Fruit fly (Drosophila melanogaster) ovary, adult (tissue): ENCODE measurements around the gene CG6420.

Source experiments
- CG17801 ChIP-seq: fragments of 200-800 bp; optimal IDR thresholded peaks from 2 replicates; lab custom pipeline; 2019; ENCODE audit warnings: missing biosample characterization, mild to moderate bottlenecking, missing genetic modification characterization, moderate library complexity; ENCODE audit not compliant: partially characterized antibody

Gene CG6420

dm6 chr3R:26724977-26725612 lies at the start of gene CG6420:
Gene CG6420 (minus strand): TSS chr3R:26725216.
- no peak for TF ChIP-seq CG17801

dm6 chr3R:26761695-26762094 lies 36.7 kb upstream of the CG6420 start:
- TF ChIP-seq CG17801, result no peak

- TF ChIP-seq CG17801, result no peak
Measured at dm6 chr3R:26737310-26737709, 12.3 kb upstream of the CG6420 start, which contains the start of gene CG14247. Gene CG14247 (plus strand): TSS chr3R:26737610.

- no peak for TF ChIP-seq CG17801
Measured at dm6 chr3R:26736207-26736606, 11.2 kb upstream of the CG6420 start, which contains the start of gene CG6403. Gene CG6403 (minus strand): TSS chr3R:26736307.

dm6 chr3R:26728427-26728826 lies 3.4 kb upstream of the CG6420 start, which contains the start of gene CG14245:
Gene CG14245 (plus strand): TSS chr3R:26728727.
- no peak for TF ChIP-seq CG17801

dm6 chr3R:26727014-26727413 lies 2.0 kb upstream of the CG6420 start, which contains the start of gene CG14246:
Gene CG14246 (plus strand): TSS chr3R:26727314.
- TF ChIP-seq CG17801, result no peak

- TF ChIP-seq CG17801, result no peak
Measured at dm6 chr3R:26725833-26726232, 817 bp upstream of the CG6420 start, which contains the start of gene CG14244. Gene CG14244 (plus strand): TSS chr3R:26726133.

- no peak for TF ChIP-seq CG17801
Measured at dm6 chr3R:26717864-26718263, 7.2 kb downstream of the CG6420 start, which contains the start of gene Yif1. Gene Yif1 (plus strand): TSS chr3R:26717871.

- no peak for TF ChIP-seq CG17801
Measured at dm6 chr3R:26717295-26717694, 7.7 kb downstream of the CG6420 start, which contains the start of gene CG6425. Gene CG6425 (minus strand): TSS chr3R:26717389.

- peak; percentile 62 for TF ChIP-seq CG17801
Measured at dm6 chr3R:26714109-26714576, 10.9 kb downstream of the CG6420 start, which contains the start of gene amon. Gene amon (minus strand): TSS chr3R:26714159.

- TF ChIP-seq CG17801, result no peak
Measured at dm6 chr3R:26704310-26704709, 20.7 kb downstream of the CG6420 start.

- no peak for TF ChIP-seq CG17801
Measured at dm6 chr3R:26700125-26700524, 24.9 kb downstream of the CG6420 start.

dm6 chr3R:26693490-26693889 lies 31.5 kb downstream of the CG6420 start, which contains the start of gene TwdlQ:
Gene TwdlQ (minus strand): TSS chr3R:26693590.
- TF ChIP-seq CG17801, result no peak

- no peak for TF ChIP-seq CG17801
Measured at dm6 chr3R:26690197-26690596, 34.8 kb downstream of the CG6420 start.

dm6 chr3R:26681947-26682346 lies 43.1 kb downstream of the CG6420 start, which contains the start of gene beat-VII:
Gene beat-VII (minus strand): TSS chr3R:26681966.
- TF ChIP-seq CG17801, result no peak

- TF ChIP-seq CG17801, result no peak
Measured at dm6 chr3R:26671525-26672132, 53.4 kb downstream of the CG6420 start.

- TF ChIP-seq CG17801, result no peak
Measured at dm6 chr3R:26670277-26670676, 54.7 kb downstream of the CG6420 start.
